Worm (Caenorhabditis elegans): ENCODE results near the gene T24C4.10.

- TF ChIP-seq cog-1 (tag; optimal IDR thresholded peaks at IDR 0.05) = no peak
- TF ChIP-seq flt-1 (GFP tag; IDR thresholded peaks at IDR 0.05) = no peak
- no peak for TF ChIP-seq ztf-29 (GFP tag; IDR thresholded peaks at IDR 0.05)
- TF ChIP-seq T22C8.4 (GFP tag; IDR thresholded peaks at IDR 0.05) = no peak
Measured at ce11 chrIII:919322-919721, 28.3 kb upstream of the T24C4.10 start, which contains the start of gene F23H11.7.

All from whole organism, midembryonic.